Worm (Caenorhabditis elegans): ENCODE measurements around the gene Y116A8C.465.
"Not testable (repeated sequence)": the region's sequence is repeated elsewhere in the genome, so short reads cannot be mapped to it uniquely, and the experiment has no call there.

Gene Y116A8C.465

ce11 chrIV:17064937-17065336 lies at the start of gene Y116A8C.465:
Y116A8C.465 (plus strand) TSS chrIV:17065237.
- TF ChIP-seq hmg-4 (GFP tag; optimal IDR thresholded peaks at IDR 0.05); hmbx-1 (tag; optimal IDR thresholded peaks at IDR 0.05); sea-1 (GFP tag; conservative IDR thresholded peaks at IDR 0.05): not testable (repeated sequence)

ce11 chrIV:17021042-17021441 lies 44.0 kb upstream of the Y116A8C.465 start:
- TF ChIP-seq B0310.2 (tag; optimal IDR thresholded peaks at IDR 0.05) (no peak), hnd-1 (tag; optimal IDR thresholded peaks at IDR 0.05) (no peak), tbx-11 (GFP tag; IDR thresholded peaks at IDR 0.05) (no peak), ceh-36 (tag; optimal IDR thresholded peaks at IDR 0.05) (no peak), aly-1 (tag; optimal IDR thresholded peaks at IDR 0.05) (no peak), sea-1 (GFP tag; conservative IDR thresholded peaks at IDR 0.05) (no peak), ceh-13 (GFP tag; optimal IDR thresholded peaks at IDR 0.05) (no peak), hmbx-1 (tag; optimal IDR thresholded peaks at IDR 0.05) (no peak), F13C5.2 (tag; optimal IDR thresholded peaks at IDR 0.05) (no peak), ets-7 (tag; optimal IDR thresholded peaks at IDR 0.05) (no peak), pes-1 (GFP tag; IDR thresholded peaks at IDR 0.05) (no peak), tbx-37 (GFP tag; conservative IDR thresholded peaks at IDR 0.05) (no peak), ama-1 (optimal IDR thresholded peaks at IDR 0.05) (no peak)

ce11 chrIV:17025017-17025416 lies 40.0 kb upstream of the Y116A8C.465 start, which contains the start of gene dct-13:
dct-13 (minus strand) TSS chrIV:17025117.
- TF ChIP-seq hmbx-1 (tag; optimal IDR thresholded peaks at IDR 0.05) (no peak), scrt-1 (GFP tag; IDR thresholded peaks at IDR 0.05) (no peak), F13C5.2 (tag; optimal IDR thresholded peaks at IDR 0.05) (no peak), tbx-11 (GFP tag; IDR thresholded peaks at IDR 0.05) (no peak), ceh-13 (GFP tag; optimal IDR thresholded peaks at IDR 0.05) (no peak), pes-1 (GFP tag; IDR thresholded peaks at IDR 0.05) (no peak), sea-1 (GFP tag; conservative IDR thresholded peaks at IDR 0.05) (no peak), hmg-4 (GFP tag; optimal IDR thresholded peaks at IDR 0.05) (no peak), tra-4 (tag; optimal IDR thresholded peaks at IDR 0.05) (no peak), ama-1 (optimal IDR thresholded peaks at IDR 0.05) (no peak), ceh-36 (tag; optimal IDR thresholded peaks at IDR 0.05) (no peak)

- TF ChIP-seq ets-7 (tag; optimal IDR thresholded peaks at IDR 0.05) (no peak), scrt-1 (GFP tag; IDR thresholded peaks at IDR 0.05) (no peak), ama-1 (optimal IDR thresholded peaks at IDR 0.05) (no peak), tra-4 (tag; optimal IDR thresholded peaks at IDR 0.05) (no peak), aly-1 (tag; optimal IDR thresholded peaks at IDR 0.05) (no peak), B0310.2 (tag; optimal IDR thresholded peaks at IDR 0.05) (no peak), pes-1 (GFP tag; IDR thresholded peaks at IDR 0.05) (no peak), hnd-1 (tag; optimal IDR thresholded peaks at IDR 0.05) (no peak), hmg-4 (GFP tag; optimal IDR thresholded peaks at IDR 0.05) (no peak), ceh-36 (tag; optimal IDR thresholded peaks at IDR 0.05) (no peak), sea-1 (GFP tag; conservative IDR thresholded peaks at IDR 0.05) (no peak), tbx-37 (GFP tag; conservative IDR thresholded peaks at IDR 0.05) (no peak), tbx-11 (GFP tag; IDR thresholded peaks at IDR 0.05) (no peak)
Observed at ce11 chrIV:17026568-17026967, 38.5 kb upstream of the Y116A8C.465 start.

ce11 chrIV:17030494-17030893 lies 34.5 kb upstream of the Y116A8C.465 start, which contains the start of gene nhr-229:
nhr-229 (minus strand) TSS chrIV:17030594.
- TF ChIP-seq pes-1 (GFP tag; IDR thresholded peaks at IDR 0.05) (no peak), ets-7 (tag; optimal IDR thresholded peaks at IDR 0.05) (no peak), F13C5.2 (tag; optimal IDR thresholded peaks at IDR 0.05) (no peak), tra-4 (tag; optimal IDR thresholded peaks at IDR 0.05) (no peak), B0310.2 (tag; optimal IDR thresholded peaks at IDR 0.05) (no peak), scrt-1 (GFP tag; IDR thresholded peaks at IDR 0.05) (no peak), aly-1 (tag; optimal IDR thresholded peaks at IDR 0.05) (no peak), hmbx-1 (tag; optimal IDR thresholded peaks at IDR 0.05) (no peak), ama-1 (optimal IDR thresholded peaks at IDR 0.05) (no peak), ceh-36 (tag; optimal IDR thresholded peaks at IDR 0.05) (no peak), ceh-13 (GFP tag; optimal IDR thresholded peaks at IDR 0.05) (no peak)

- TF ChIP-seq ceh-13 (GFP tag; optimal IDR thresholded peaks at IDR 0.05) = no peak
- TF ChIP-seq tbx-37 (GFP tag; conservative IDR thresholded peaks at IDR 0.05) = no peak
- no peak for TF ChIP-seq flt-1 (GFP tag; IDR thresholded peaks at IDR 0.05)
- TF ChIP-seq ets-7 (tag; optimal IDR thresholded peaks at IDR 0.05) = no peak
- no peak for TF ChIP-seq hnd-1 (tag; optimal IDR thresholded peaks at IDR 0.05)
- no peak for TF ChIP-seq ama-1 (optimal IDR thresholded peaks at IDR 0.05)
- no peak for TF ChIP-seq hmbx-1 (tag; optimal IDR thresholded peaks at IDR 0.05)
- no peak for TF ChIP-seq F13C5.2 (tag; optimal IDR thresholded peaks at IDR 0.05)
- no peak for TF ChIP-seq tra-4 (tag; optimal IDR thresholded peaks at IDR 0.05)
Observed at ce11 chrIV:17039545-17039944, 25.5 kb upstream of the Y116A8C.465 start, which contains the start of gene Y116A8C.19. Y116A8C.19 (minus strand) TSS chrIV:17039645.

ce11 chrIV:17040618-17041017 lies 24.4 kb upstream of the Y116A8C.465 start, which contains the start of gene Y116A8C.20:
Y116A8C.20 (plus strand) TSS chrIV:17040918.
- no peak for TF ChIP-seq F13C5.2 (tag; optimal IDR thresholded peaks at IDR 0.05)
- no peak for TF ChIP-seq hnd-1 (tag; optimal IDR thresholded peaks at IDR 0.05)
- no peak for TF ChIP-seq tbx-37 (GFP tag; conservative IDR thresholded peaks at IDR 0.05)

ce11 chrIV:17045691-17046090 lies 19.3 kb upstream of the Y116A8C.465 start, which contains the start of gene clec-195:
clec-195 (minus strand) TSS chrIV:17045791.
- TF ChIP-seq tbx-37 (GFP tag; conservative IDR thresholded peaks at IDR 0.05) (no peak), aly-1 (tag; optimal IDR thresholded peaks at IDR 0.05) (no peak), hmbx-1 (tag; optimal IDR thresholded peaks at IDR 0.05) (no peak), tbx-11 (GFP tag; IDR thresholded peaks at IDR 0.05) (no peak), scrt-1 (GFP tag; IDR thresholded peaks at IDR 0.05) (no peak), ceh-36 (tag; optimal IDR thresholded peaks at IDR 0.05) (no peak), hmg-4 (GFP tag; optimal IDR thresholded peaks at IDR 0.05) (no peak), flt-1 (GFP tag; IDR thresholded peaks at IDR 0.05) (no peak), ama-1 (optimal IDR thresholded peaks at IDR 0.05) (no peak), tra-4 (tag; optimal IDR thresholded peaks at IDR 0.05) (no peak), pes-1 (GFP tag; IDR thresholded peaks at IDR 0.05) (no peak)
